Fruit fly (Drosophila melanogaster) whole organism, embryonic: ENCODE data around the gene CG17249.

Experiments
- B-H2 ChIP-seq: fragments of 200-800 bp; sonication (Bioruptor generic); optimal IDR thresholded peaks from 2 replicates; lab custom pipeline; 2018; ENCODE audit warnings: missing biosample characterization, mild to moderate bottlenecking, missing genetic modification characterization
- CG10147 ChIP-seq: fragments of 200-800 bp; sonication (Bioruptor generic); optimal IDR thresholded peaks from 2 replicates; lab custom pipeline; 2019; ENCODE audit warnings: missing biosample characterization, mild to moderate bottlenecking, missing genetic modification characterization, moderate library complexity
- CG10321 ChIP-seq: fragments of 200-800 bp; sonication (Bioruptor generic); IDR thresholded peaks from 2 replicates; pipeline ENCODE4 v1.3.6; 2022; ENCODE audit warnings: missing biosample characterization, missing genetic modification characterization
- CG10366 ChIP-seq: fragments of 200-800 bp; sonication (Bioruptor generic); IDR thresholded peaks from 2 replicates; pipeline ENCODE4 v1.3.6; 2022; ENCODE audit warnings: missing biosample characterization, missing genetic modification characterization
- CG11723 ChIP-seq: fragments of 200-800 bp; sonication (Bioruptor generic); optimal IDR thresholded peaks from 2 replicates; lab custom pipeline; 2017; ENCODE audit warnings: missing biosample characterization, mild to moderate bottlenecking, missing genetic modification characterization
- CG13296 ChIP-seq: fragments of 200-800 bp; sonication (Bioruptor generic); optimal IDR thresholded peaks from 3 replicates; lab custom pipeline; 2018; ENCODE audit warnings: missing biosample characterization, mild to moderate bottlenecking, missing genetic modification characterization
- CG13775 ChIP-seq: fragments of 200-800 bp; sonication (Bioruptor generic); optimal IDR thresholded peaks from 3 replicates; lab custom pipeline; 2017; ENCODE audit warnings: missing biosample characterization, mild to moderate bottlenecking, missing genetic modification characterization
- CG14667 ChIP-seq: fragments of 200-800 bp; sonication (Bioruptor generic); IDR thresholded peaks from 2 replicates; pipeline ENCODE4 v1.3.6; 2022; ENCODE audit warnings: missing biosample characterization, missing genetic modification characterization
- CG15601 ChIP-seq: fragments of 200-800 bp; sonication (Bioruptor generic); optimal IDR thresholded peaks from 3 replicates; lab custom pipeline; 2019; ENCODE audit warnings: missing biosample characterization, mild to moderate bottlenecking, missing genetic modification characterization, moderate library complexity
- CG17186 ChIP-seq: fragments of 200-800 bp; sonication (Bioruptor generic); optimal IDR thresholded peaks from 3 replicates; lab custom pipeline; 2017; ENCODE audit warnings: missing biosample characterization, missing genetic modification reagents, missing genetic modification characterization
- CG18599 ChIP-seq: fragments of 200-800 bp; sonication (Bioruptor generic); optimal IDR thresholded peaks from 3 replicates; lab custom pipeline; 2017; ENCODE audit warnings: missing biosample characterization, missing genetic modification characterization, mild to moderate bottlenecking, moderate library complexity, missing genetic modification reagents
- CG2678 ChIP-seq: fragments of 200-800 bp; sonication (Bioruptor generic); optimal IDR thresholded peaks from 3 replicates; lab custom pipeline; 2019; ENCODE audit warnings: missing biosample characterization, mild to moderate bottlenecking, missing genetic modification characterization, moderate library complexity
- CG3163 ChIP-seq: fragments of 200-800 bp; sonication (Bioruptor generic); optimal IDR thresholded peaks from 3 replicates; lab custom pipeline; 2016; ENCODE audit warnings: missing biosample characterization, missing genetic modification characterization
- CG33557 ChIP-seq: fragments of 200-800 bp; sonication (Bioruptor generic); optimal IDR thresholded peaks from 2 replicates; lab custom pipeline; 2019; ENCODE audit warnings: missing biosample characterization, mild to moderate bottlenecking, missing genetic modification characterization, moderate library complexity
- CG34376 ChIP-seq: fragments of 200-800 bp; sonication (Bioruptor generic); optimal IDR thresholded peaks from 2 replicates; lab custom pipeline; 2018; ENCODE audit warnings: missing biosample characterization, mild to moderate bottlenecking, missing genetic modification characterization
- CG34422 ChIP-seq: fragments of 200-800 bp; sonication (Bioruptor generic); IDR thresholded peaks from 3 replicates; pipeline ENCODE4 v1.3.6; 2022; ENCODE audit warnings: missing biosample characterization, missing genetic modification characterization
- CG4360 ChIP-seq: fragments of 200-800 bp; sonication (Bioruptor generic); IDR thresholded peaks from 2 replicates; pipeline ENCODE4 v1.3.6; 2022; ENCODE audit warnings: missing biosample characterization, missing genetic modification characterization
- CG6175 ChIP-seq: fragments of 200-800 bp; sonication (Bioruptor generic); IDR thresholded peaks from 3 replicates; pipeline ENCODE4 v1.3.6; 2022; ENCODE audit warnings: missing biosample characterization, missing genetic modification characterization
- CG8089 ChIP-seq: fragments of 200-800 bp; sonication (Bioruptor generic); optimal IDR thresholded peaks from 3 replicates; lab custom pipeline; 2016; ENCODE audit warnings: missing biosample characterization, missing genetic modification characterization
- CG8478 ChIP-seq: fragments of >200 bp; optimal IDR thresholded peaks from 2 replicates; lab custom pipeline; 2018
- CG8944 ChIP-seq: fragments of 200-800 bp; sonication (Bioruptor generic); optimal IDR thresholded peaks from 3 replicates; lab custom pipeline; 2016; ENCODE audit warnings: missing biosample characterization, missing genetic modification characterization
- CG9817 ChIP-seq: fragments of 200-800 bp; sonication (Bioruptor generic); optimal IDR thresholded peaks from 2 replicates; lab custom pipeline; 2018; ENCODE audit warnings: missing biosample characterization, mild to moderate bottlenecking, missing genetic modification characterization, moderate library complexity
- CG9876 ChIP-seq: fragments of 200-800 bp; sonication (Bioruptor generic); optimal IDR thresholded peaks from 2 replicates; lab custom pipeline; 2016; ENCODE audit warnings: missing biosample characterization, missing genetic modification characterization
- CrebB ChIP-seq: fragments of 200-800 bp; sonication (Bioruptor generic); optimal IDR thresholded peaks from 3 replicates; lab custom pipeline; 2018; ENCODE audit warnings: missing biosample characterization, mild to moderate bottlenecking, missing genetic modification characterization
- H15 ChIP-seq: fragments of 200-800 bp; sonication (Bioruptor generic); IDR thresholded peaks from 3 replicates; pipeline ENCODE4 v1.3.6; 2022; ENCODE audit warnings: missing biosample characterization, missing genetic modification characterization
- Hr51 ChIP-seq, 2 experiments: fragments of 200-800 bp; sonication (Bioruptor generic); optimal IDR thresholded peaks; 2 replicates in 1 of 2; 3 replicates in 1 of 2; lab custom pipeline; 2016 to 2018; ENCODE audit warnings: missing biosample characterization in 2 of 2, missing genetic modification characterization in 2 of 2, mild to moderate bottlenecking in 1 of 2, moderate library complexity in 1 of 2
- Kr ChIP-seq: fragments of 200-800 bp; sonication (Bioruptor generic); optimal IDR thresholded peaks from 2 replicates; lab custom pipeline; 2017; ENCODE audit warnings: missing biosample characterization, mild to moderate bottlenecking, missing genetic modification characterization
- MESR4 ChIP-seq: fragments of 200-800 bp; sonication (Bioruptor generic); optimal IDR thresholded peaks from 2 replicates; lab custom pipeline; 2018; ENCODE audit warnings: missing biosample characterization, mild to moderate bottlenecking, missing genetic modification characterization, moderate library complexity
- Pdp1 ChIP-seq, 2 experiments: fragments of 200-800 bp; sonication (Bioruptor generic); optimal IDR thresholded peaks; 3 replicates each; lab custom pipeline; 2016; ENCODE audit warnings: missing biosample characterization in 2 of 2, missing genetic modification characterization in 2 of 2, mild to moderate bottlenecking in 1 of 2, moderate library complexity in 1 of 2
- Sin3A ChIP-seq: fragments of >200 bp; optimal IDR thresholded peaks from 2 replicates; lab custom pipeline; 2018
- Sry-β ChIP-seq: fragments of 200-800 bp; sonication (Bioruptor generic); optimal IDR thresholded peaks from 2 replicates; lab custom pipeline; 2018; ENCODE audit warnings: missing biosample characterization, mild to moderate bottlenecking, missing genetic modification characterization, moderate library complexity
- Taf1 ChIP-seq: fragments of 200-800 bp; sonication (Bioruptor generic); IDR thresholded peaks from 2 replicates; pipeline ENCODE4 v1.3.6; 2022; ENCODE audit warnings: missing biosample characterization, missing genetic modification characterization
- YL-1 ChIP-seq: fragments of 200-800 bp; sonication (Bioruptor generic); optimal IDR thresholded peaks from 3 replicates; lab custom pipeline; 2017; ENCODE audit warnings: missing biosample characterization, mild to moderate bottlenecking, missing genetic modification characterization
- ab ChIP-seq: fragments of 200-800 bp; sonication (Bioruptor generic); optimal IDR thresholded peaks from 2 replicates; lab custom pipeline; 2016; ENCODE audit warnings: missing biosample characterization, missing genetic modification characterization
- amos ChIP-seq: fragments of 200-800 bp; sonication (Bioruptor generic); IDR thresholded peaks from 2 replicates; pipeline ENCODE4 v1.3.6; 2022; ENCODE audit warnings: missing biosample characterization, missing genetic modification characterization; ENCODE audit not compliant: partially characterized antibody
- chinmo ChIP-seq: fragments of 200-800 bp; sonication (Bioruptor generic); IDR thresholded peaks from 4 replicates; pipeline ENCODE4 v1.3.6; 2022; ENCODE audit warnings: missing biosample characterization, missing genetic modification characterization; ENCODE audit not compliant: partially characterized antibody
- chm ChIP-seq: fragments of 200-800 bp; sonication (Bioruptor generic); IDR thresholded peaks from 2 replicates; pipeline ENCODE4 v1.3.6; 2022; ENCODE audit warnings: missing biosample characterization, missing genetic modification characterization
- ems ChIP-seq: fragments of 200-800 bp; sonication (Bioruptor generic); optimal IDR thresholded peaks from 3 replicates; lab custom pipeline; 2016; ENCODE audit warnings: missing biosample characterization, missing genetic modification characterization
- gce ChIP-seq: fragments of 200-800 bp; sonication (Bioruptor generic); IDR thresholded peaks from 3 replicates; pipeline ENCODE4 v1.3.6; 2022; ENCODE audit warnings: missing biosample characterization, missing genetic modification characterization
- grn ChIP-seq: fragments of 200-800 bp; sonication (Bioruptor generic); optimal IDR thresholded peaks from 3 replicates; lab custom pipeline; 2017; ENCODE audit warnings: missing biosample characterization, missing genetic modification characterization
- h ChIP-seq: fragments of >200 bp; optimal IDR thresholded peaks from 2 replicates; lab custom pipeline; 2017
- ham ChIP-seq: fragments of 200-800 bp; sonication (Bioruptor generic); IDR thresholded peaks from 2 replicates; pipeline ENCODE4 v1.3.6; 2022; ENCODE audit warnings: missing biosample characterization, missing genetic modification characterization
- kah ChIP-seq: fragments of 200-800 bp; sonication (Bioruptor generic); optimal IDR thresholded peaks from 2 replicates; lab custom pipeline; 2018; ENCODE audit warnings: missing biosample characterization, mild to moderate bottlenecking, missing genetic modification characterization
- lbe ChIP-seq: fragments of 200-800 bp; sonication (Bioruptor generic); optimal IDR thresholded peaks from 2 replicates; lab custom pipeline; 2016; ENCODE audit warnings: missing biosample characterization, mild to moderate bottlenecking, missing genetic modification characterization
- lmd ChIP-seq: fragments of 200-800 bp; sonication (Bioruptor generic); IDR thresholded peaks from 2 replicates; pipeline ENCODE4 v1.3.6; 2022; ENCODE audit warnings: missing biosample characterization, missing genetic modification characterization
- nmo ChIP-seq: fragments of 200-800 bp; sonication (Bioruptor generic); optimal IDR thresholded peaks from 2 replicates; lab custom pipeline; 2018; ENCODE audit warnings: missing biosample characterization, mild to moderate bottlenecking, missing genetic modification characterization, moderate library complexity
- org-1 ChIP-seq: fragments of 200-800 bp; sonication (Bioruptor generic); optimal IDR thresholded peaks from 2 replicates; lab custom pipeline; 2017; ENCODE audit warnings: missing biosample characterization, missing genetic modification characterization
- p53 ChIP-seq: fragments of 200-800 bp; sonication (Bioruptor generic); optimal IDR thresholded peaks from 2 replicates; lab custom pipeline; 2016; ENCODE audit warnings: missing biosample characterization, missing genetic modification characterization
- scrt ChIP-seq: fragments of 200-800 bp; sonication (Bioruptor generic); optimal IDR thresholded peaks from 2 replicates; lab custom pipeline; 2018; ENCODE audit warnings: missing biosample characterization, mild to moderate bottlenecking, missing genetic modification characterization, moderate library complexity
- so ChIP-seq: fragments of 200-800 bp; sonication (Bioruptor generic); IDR thresholded peaks from 3 replicates; pipeline ENCODE4 v1.3.6; 2022; ENCODE audit warnings: missing biosample characterization, missing genetic modification characterization
- vnd ChIP-seq: fragments of 200-800 bp; sonication (Bioruptor generic); IDR thresholded peaks from 3 replicates; pipeline ENCODE4 v1.3.6; 2022; ENCODE audit warnings: missing biosample characterization, missing genetic modification characterization; ENCODE audit not compliant: partially characterized antibody

Gene CG17249

dm6 chr3L:1629064-1629777 lies 18.0 kb downstream of the CG17249 start, which contains the start of gene GC (continued):
- TF ChIP-seq CG9876, result no peak
- TF ChIP-seq CG13775 (GFP tag; lab: Kevin White, UChicago), result no peak
- TF ChIP-seq ems (GFP tag; lab: Kevin White, UChicago), result no peak
- no peak for TF ChIP-seq Sry-β (GFP tag; lab: Kevin White, UChicago)
- TF ChIP-seq vnd (GFP tag; lab: Robert Waterston, UW), result no peak
- TF ChIP-seq CG6175, result no peak
- TF ChIP-seq nmo (GFP tag; lab: Kevin White, UChicago), result no peak
- TF ChIP-seq CG10147, result no peak
- no peak for TF ChIP-seq YL-1 (GFP tag; lab: Kevin White, UChicago)
- no peak; the same call in 2 of the 3 replicates for TF ChIP-seq CG34422 (GFP tag; lab: Robert Waterston, UW)
- TF ChIP-seq CG34376 (GFP tag; lab: Kevin White, UChicago), result no peak
- peak; percentile 26 for TF ChIP-seq CG18599
- TF ChIP-seq lmd, result no peak
- no peak for TF ChIP-seq Sin3A
- TF ChIP-seq CG8089, result no peak
- no peak for TF ChIP-seq CG17186 (GFP tag; lab: Kevin White, UChicago)
- TF ChIP-seq B-H2 (GFP tag; lab: Kevin White, UChicago), result no peak
- no peak for TF ChIP-seq h (lab: Kevin White, UChicago)
- TF ChIP-seq amos (GFP tag; lab: Robert Waterston, UW), result no peak
- no peak for TF ChIP-seq CG14667 (GFP tag; lab: Robert Waterston, UW)
- TF ChIP-seq chinmo (GFP tag; lab: Robert Waterston, UW), result no peak
- no peak for TF ChIP-seq chm (GFP tag; lab: Robert Waterston, UW)
- TF ChIP-seq Hr51 (GFP tag; optimal IDR thresholded peaks at IDR 0.05; lab: Kevin White, UChicago), result peak in 1 of 2 experiments; percentile 15
- no peak for TF ChIP-seq Taf1
- TF ChIP-seq CG15601 (tag; lab: Kevin White, UChicago), result no peak
- no peak for TF ChIP-seq grn
- TF ChIP-seq CrebB, result no peak
- TF ChIP-seq CG8478 (lab: Kevin White, UChicago), result no peak
- TF ChIP-seq H15 (GFP tag; lab: Robert Waterston, UW), result no peak
- TF ChIP-seq p53, result no peak
- no peak for TF ChIP-seq CG3163
- no peak for TF ChIP-seq CG8944 (GFP tag; lab: Kevin White, UChicago)
- TF ChIP-seq so (GFP tag; lab: Robert Waterston, UW), result no peak
- TF ChIP-seq CG13296, result no peak
- no peak for TF ChIP-seq ham (GFP tag; lab: Robert Waterston, UW)
- TF ChIP-seq gce (GFP tag; lab: Robert Waterston, UW), result no peak
- no peak for TF ChIP-seq kah
- no peak for TF ChIP-seq CG2678 (tag; lab: Kevin White, UChicago)
- TF ChIP-seq scrt, result peak; percentile 97
- no peak for TF ChIP-seq CG33557
- no peak for TF ChIP-seq CG4360 (GFP tag; lab: Robert Waterston, UW)
- no peak for TF ChIP-seq Pdp1 (GFP tag; optimal IDR thresholded peaks at IDR 0.05; lab: Kevin White, UChicago)
- no peak for TF ChIP-seq MESR4
- TF ChIP-seq ab (GFP tag; lab: Kevin White, UChicago), result no peak
- no peak for TF ChIP-seq org-1 (GFP tag; lab: Kevin White, UChicago)
- TF ChIP-seq CG10321 (GFP tag; lab: Robert Waterston, UW), result no peak
- TF ChIP-seq lbe (GFP tag; lab: Kevin White, UChicago), result no peak
- peak; percentile 24 for TF ChIP-seq CG10366 (GFP tag; lab: Robert Waterston, UW)
- no peak for TF ChIP-seq Kr (GFP tag; lab: Kevin White, UChicago)
- TF ChIP-seq CG9817 (tag; lab: Kevin White, UChicago), result no peak
- no peak for TF ChIP-seq CG11723 (GFP tag; lab: Kevin White, UChicago)
